Worm (Caenorhabditis elegans): ENCODE measurements around the gene F10C1.1.
"Not testable (repeated sequence)": the region's sequence is repeated elsewhere in the genome, so short reads cannot be mapped to it uniquely, and the experiment has no call there.

Gene F10C1.1

ce11 chrII:5754168-5754567 lies 19.9 kb upstream of the F10C1.1 start, which contains the start of gene F10C1.8:
Gene F10C1.8, plus strand, starts transcription at chrII:5754468.
- TF ChIP-seq daf-16 (GFP tag; optimal IDR thresholded peaks at IDR 0.05) (no peak), daf-16 (tag; optimal IDR thresholded peaks at IDR 0.05) (no peak), ceh-20 (GFP tag; IDR thresholded peaks at IDR 0.05) (no peak), hlh-11 (tag; optimal IDR thresholded peaks at IDR 0.05) (no peak), duxl-1 (tag; optimal IDR thresholded peaks at IDR 0.05; ENCODE audit: poor library complexity) (no peak), Y75B8A.6 (GFP tag; IDR thresholded peaks at IDR 0.05) (no peak), nhr-25 (tag; optimal IDR thresholded peaks at IDR 0.05; ENCODE audit: borderline replicate concordance, insufficient read depth) (no peak), mxl-2 (GFP tag; conservative IDR thresholded peaks at IDR 0.05) (no peak), lin-1 (GFP tag; IDR thresholded peaks at IDR 0.05) (no peak), dpl-1 (GFP tag; optimal IDR thresholded peaks at IDR 0.05) (no peak), set-16 (GFP tag; IDR thresholded peaks at IDR 0.05) (no peak), hlh-30 (tag; optimal IDR thresholded peaks at IDR 0.05; ENCODE audit: insufficient read depth) (no peak), spr-1 (tag; optimal IDR thresholded peaks at IDR 0.05) (no peak), fos-1 (tag; optimal IDR thresholded peaks at IDR 0.05) (no peak), unc-62 (GFP tag; optimal IDR thresholded peaks at IDR 0.05 in 1 of 2) (no peak), unc-62 (tag; optimal IDR thresholded peaks at IDR 0.05) (no peak), aly-2 (tag; optimal IDR thresholded peaks at IDR 0.05) (no peak), aha-1 (tag) (no peak)

- TF ChIP-seq saeg-2 (GFP tag; IDR thresholded peaks at IDR 0.05); egl-43 (GFP tag; IDR thresholded peaks at IDR 0.05); nhr-6 (tag; optimal IDR thresholded peaks at IDR 0.05): not testable (repeated sequence)
Measured at ce11 chrII:5757656-5758055, 16.4 kb upstream of the F10C1.1 start, which contains the start of the genes F10C1.3 and F10C1.23. Gene F10C1.3, minus strand, starts transcription at chrII:5757756. Gene F10C1.23, plus strand, starts transcription at chrII:5758040.

- TF ChIP-seq zfp-2 (tag; optimal IDR thresholded peaks at IDR 0.05) (no peak), F37D6.2 (tag; optimal IDR thresholded peaks at IDR 0.05) (no peak), zag-1 (tag; optimal IDR thresholded peaks at IDR 0.05) (no peak), ama-1 (optimal IDR thresholded peaks at IDR 0.05) (no peak), ZK337.2 (GFP tag; IDR thresholded peaks at IDR 0.05) (no peak), rbr-2 (tag; optimal IDR thresholded peaks at IDR 0.05) (no peak), mxl-3 (GFP tag; optimal IDR thresholded peaks at IDR 0.05) (no peak), mdt-29 (GFP tag; IDR thresholded peaks at IDR 0.05) (no peak), nhr-25 (tag; optimal IDR thresholded peaks at IDR 0.05; ENCODE audit: borderline replicate concordance, insufficient read depth) (no peak), set-16 (GFP tag; IDR thresholded peaks at IDR 0.05) (no peak), ztf-7 (tag; optimal IDR thresholded peaks at IDR 0.05) (no peak), lim-7 (GFP tag; IDR thresholded peaks at IDR 0.05) (no peak), lin-1 (GFP tag; IDR thresholded peaks at IDR 0.05) (no peak), nhr-111 (GFP tag; optimal IDR thresholded peaks at IDR 0.05) (no peak), ztf-11 (tag; optimal IDR thresholded peaks at IDR 0.05) (no peak), lin-38 (GFP tag; IDR thresholded peaks at IDR 0.05) (no peak), Y105C5A.15 (GFP tag; IDR thresholded peaks at IDR 0.05) (no peak)
Measured at ce11 chrII:5765318-5765717, 8.7 kb upstream of the F10C1.1 start, which contains the start of gene ifb-1. Gene ifb-1, plus strand, starts transcription at chrII:5765618.

- TF ChIP-seq mxl-3 (GFP tag; optimal IDR thresholded peaks at IDR 0.05) = no peak
- no peak for TF ChIP-seq ceh-20 (GFP tag; IDR thresholded peaks at IDR 0.05)
- TF ChIP-seq nhr-6 (tag; optimal IDR thresholded peaks at IDR 0.05) = no peak
- no peak for TF ChIP-seq lin-13 (GFP tag; optimal IDR thresholded peaks at IDR 0.05)
- TF ChIP-seq nhr-102 (tag; optimal IDR thresholded peaks at IDR 0.05) = no peak
- TF ChIP-seq mep-1 (tag; optimal IDR thresholded peaks at IDR 0.05) = no peak
- no peak for TF ChIP-seq R02D3.7 (tag; optimal IDR thresholded peaks at IDR 0.05)
- no peak for TF ChIP-seq nhr-41 (GFP tag; IDR thresholded peaks at IDR 0.05)
- no peak for TF ChIP-seq ces-1 (GFP tag; optimal IDR thresholded peaks at IDR 0.05)
- peak in 1 of 2 experiments; percentile 44 for TF ChIP-seq unc-62 (GFP tag; optimal IDR thresholded peaks at IDR 0.05 in 1 of 2)
- no peak for TF ChIP-seq unc-62 (tag; optimal IDR thresholded peaks at IDR 0.05)
- TF ChIP-seq nhr-28 (tag; optimal IDR thresholded peaks at IDR 0.05) = peak; percentile 6
- TF ChIP-seq dmd-6 (GFP tag; IDR thresholded peaks at IDR 0.05) = no peak
- no peak for TF ChIP-seq F37D6.2 (tag; optimal IDR thresholded peaks at IDR 0.05)
Measured at ce11 chrII:5768274-5768820, 5.7 kb upstream of the F10C1.1 start.

Measured in whole organism, L4 larva.